Fruit fly (Drosophila melanogaster): ENCODE measurements around the gene CG15269.

The CG15269 gene

DNA sequence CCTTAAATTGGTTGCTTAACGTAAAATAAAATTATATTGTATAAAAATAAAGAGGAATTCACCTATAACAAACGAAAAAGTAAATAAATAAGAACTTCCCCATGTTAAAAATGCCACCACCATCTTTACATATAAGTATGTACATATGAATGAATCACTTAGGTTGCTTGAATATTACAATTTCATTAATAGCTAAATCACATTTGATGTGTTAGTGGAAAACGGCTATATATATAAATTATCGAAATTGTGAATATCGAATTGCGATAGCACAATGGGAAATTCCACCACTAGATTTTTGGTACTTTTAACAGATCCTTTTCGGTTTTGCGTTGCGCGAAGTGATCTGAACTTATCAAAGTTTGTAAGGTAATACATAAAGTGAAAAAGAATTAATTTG lies 47.8 kb upstream of the CG15269 start, which contains the start of the genes solo and vas (continued):
- no peak for TF ChIP-seq TFAM (GFP tag; optimal IDR thresholded peaks at IDR 0.05)
- peak; percentile 60; the same call in 1 of the 2 replicates for TF ChIP-seq CG14014 (GFP tag; IDR thresholded peaks at IDR 0.05)
- peak; percentile 42 for TF ChIP-seq CG9727 (GFP tag; optimal IDR thresholded peaks at IDR 0.05)
- TF ChIP-seq nerfin-1 (tag; optimal IDR thresholded peaks at IDR 0.05) = peak; percentile 57
- TF ChIP-seq CG12942 (GFP tag; optimal IDR thresholded peaks at IDR 0.05) = peak; percentile 21
- peak; percentile 47 for TF ChIP-seq CG2116 (GFP tag; optimal IDR thresholded peaks at IDR 0.05)
- peak in 2 of 3 experiments; percentile 58 to 90 for TF ChIP-seq lola (GFP tag; optimal IDR thresholded peaks at IDR 0.05)
- no peak for TF ChIP-seq gcm2 (GFP tag; optimal IDR thresholded peaks at IDR 0.05)
- no peak for TF ChIP-seq CG10321 (GFP tag; IDR thresholded peaks at IDR 0.05)
- no peak for TF ChIP-seq eve (GFP tag; optimal IDR thresholded peaks at IDR 0.05)
- no peak for TF ChIP-seq CG9215 (GFP tag; IDR thresholded peaks at IDR 0.05)
- peak; percentile 34 for TF ChIP-seq CG8388 (GFP tag; optimal IDR thresholded peaks at IDR 0.05)
- peak; percentile 80 for TF ChIP-seq CoRest (tag; optimal IDR thresholded peaks at IDR 0.05)
- TF ChIP-seq phol (tag; optimal IDR thresholded peaks at IDR 0.05) = peak; percentile 73
- no peak for TF ChIP-seq wek (GFP tag; optimal IDR thresholded peaks at IDR 0.05)
- peak; percentile 88 for TF ChIP-seq stwl (tag; optimal IDR thresholded peaks at IDR 0.05)
- peak; percentile 16; the same call in 1 of the 2 replicates for TF ChIP-seq CG13287 (GFP tag; IDR thresholded peaks at IDR 0.05; ENCODE audit: partially characterized antibody)
- TF ChIP-seq CG1024 (GFP tag; IDR thresholded peaks at IDR 0.05) = peak; percentile 89
- TF ChIP-seq Sry-β (GFP tag; optimal IDR thresholded peaks at IDR 0.05) = peak; percentile 66
- 0 out of 2 replicates have a peak, but pooled peaks have one; percentile 12 for TF ChIP-seq CG4730 (GFP tag; IDR thresholded peaks at IDR 0.05)
- TF ChIP-seq row (GFP tag; IDR thresholded peaks at IDR 0.05) = peak; percentile 78
- TF ChIP-seq Lim3 (GFP tag; IDR thresholded peaks at IDR 0.05) = no peak
- TF ChIP-seq trem (tag; optimal IDR thresholded peaks at IDR 0.05) = peak; percentile 56
- TF ChIP-seq Awh (GFP tag; IDR thresholded peaks at IDR 0.05) = no peak
- TF ChIP-seq CG33557 (GFP tag; optimal IDR thresholded peaks at IDR 0.05) = peak; percentile 43
- peak; percentile 38 for TF ChIP-seq Meics (GFP tag; optimal IDR thresholded peaks at IDR 0.05)
- TF ChIP-seq CG12155 (GFP tag; optimal IDR thresholded peaks at IDR 0.05) = peak; percentile 18
- TF ChIP-seq stc (GFP tag; IDR thresholded peaks at IDR 0.05) = peak; percentile 37; the same call in 1 of the 2 replicates
- TF ChIP-seq jing (GFP tag; optimal IDR thresholded peaks at IDR 0.05) = no peak
- TF ChIP-seq pita (GFP tag; optimal IDR thresholded peaks at IDR 0.05) = no peak
- TF ChIP-seq gsb (GFP tag; IDR thresholded peaks at IDR 0.05) = no peak
- no peak for TF ChIP-seq CG2875 (GFP tag; optimal IDR thresholded peaks at IDR 0.05)
- TF ChIP-seq CG34224 (GFP tag; IDR thresholded peaks at IDR 0.05; ENCODE audit: partially characterized antibody) = no peak
- no peak for TF ChIP-seq CG14965 (GFP tag; optimal IDR thresholded peaks at IDR 0.05; ENCODE audit: borderline replicate concordance)
- peak; percentile 41; the same call in 1 of the 2 replicates for TF ChIP-seq HLH3B (GFP tag; IDR thresholded peaks at IDR 0.05)
- TF ChIP-seq CG4424 (GFP tag; optimal IDR thresholded peaks at IDR 0.05) = peak; percentile 23
- no peak for TF ChIP-seq fu2 (GFP tag; optimal IDR thresholded peaks at IDR 0.05)
- no peak for TF ChIP-seq Side (GFP tag; optimal IDR thresholded peaks at IDR 0.05)
- no peak for TF ChIP-seq cas (GFP tag; IDR thresholded peaks at IDR 0.05)
- TF ChIP-seq CG6689 (GFP tag; IDR thresholded peaks at IDR 0.05) = peak; percentile 49
- no peak for TF ChIP-seq CG5180 (GFP tag; optimal IDR thresholded peaks at IDR 0.05)
- peak; percentile 78 for TF ChIP-seq Dref (GFP tag; IDR thresholded peaks at IDR 0.05)
- TF ChIP-seq D19A (tag; optimal IDR thresholded peaks at IDR 0.05) = peak; percentile 46
- TF ChIP-seq Med (GFP tag) = peak; percentile 77
- 0 out of 2 replicates have a peak, but pooled peaks have one; percentile 38 for TF ChIP-seq Oaz (GFP tag; IDR thresholded peaks at IDR 0.05)
- no peak for TF ChIP-seq pan (optimal IDR thresholded peaks at IDR 0.05)
- peak in 1 of 2 experiments; percentile 51 for TF ChIP-seq pan (GFP tag; optimal IDR thresholded peaks at IDR 0.05 in 1 of 2, IDR thresholded peaks at IDR 0.05 in 1 of 2)
- peak; percentile 59 for TF ChIP-seq Lhr (GFP tag; optimal IDR thresholded peaks at IDR 0.05)
- no peak for TF ChIP-seq CG3065 (GFP tag; optimal IDR thresholded peaks at IDR 0.05)
- peak; percentile 43 for TF ChIP-seq CG17385 (GFP tag; optimal IDR thresholded peaks at IDR 0.05)
